Fruit fly (Drosophila melanogaster): ENCODE data around the gene Cep135.

dm6 chr3L:15136659-15137572 lies 20.4 kb downstream of the Cep135 start, which contains the start of gene CG12316:
- no peak for TF ChIP-seq Dll (optimal IDR thresholded peaks at IDR 0.05)
- no peak for TF ChIP-seq EcR (GFP tag; optimal IDR thresholded peaks at IDR 0.05)
- TF ChIP-seq CG8478 (optimal IDR thresholded peaks at IDR 0.05), result no peak
- TF ChIP-seq psq (optimal IDR thresholded peaks at IDR 0.05), result no peak
- no peak for TF ChIP-seq usp (GFP tag; optimal IDR thresholded peaks at IDR 0.05)
- no peak for TF ChIP-seq pan (optimal IDR thresholded peaks at IDR 0.05)
